Fruit fly (Drosophila melanogaster) whole organism, wandering third instar larva: ENCODE data around the gene CG46397.

Experiments
- Abd-B ChIP-seq: fragments of >200 bp; optimal IDR thresholded peaks from 2 replicates; lab custom pipeline; 2017; ENCODE audit warnings: missing biosample characterization, missing genetic modification characterization
- CG32264 ChIP-seq: fragments of 200-800 bp; sonication (Bioruptor generic); optimal IDR thresholded peaks from 2 replicates; lab custom pipeline; 2016; ENCODE audit warnings: missing biosample characterization, missing genetic modification characterization
- CG9705 ChIP-seq: fragments of 200-800 bp; sonication (Bioruptor generic); optimal IDR thresholded peaks from 2 replicates; lab custom pipeline; 2018; ENCODE audit warnings: missing biosample characterization, mild to moderate bottlenecking, missing genetic modification characterization
- CrebA ChIP-seq: fragments of 200-800 bp; sonication (Bioruptor generic); optimal IDR thresholded peaks from 2 replicates; lab custom pipeline; 2016; ENCODE audit warnings: missing biosample characterization, mild to moderate bottlenecking, missing genetic modification characterization, borderline replicate concordance
- Dfd ChIP-seq: fragments of >200 bp; optimal IDR thresholded peaks from 2 replicates; lab custom pipeline; 2017; ENCODE audit warnings: missing biosample characterization, missing genetic modification characterization
- Dif ChIP-seq: fragments of 200-275, 200-300 bp; sonication (Bioruptor generic); optimal IDR thresholded peaks from 2 replicates; lab custom pipeline; 2018; ENCODE audit warnings: missing biosample characterization, missing genetic modification characterization; ENCODE audit not compliant: partially characterized antibody
- GATAd ChIP-seq: sonication (Bioruptor generic); optimal IDR thresholded peaks from 2 replicates; lab custom pipeline; 2016; ENCODE audit warnings: missing biosample characterization, missing genetic modification characterization
- HLH106 ChIP-seq: fragments of 200-800 bp; optimal IDR thresholded peaks from 3 replicates; lab custom pipeline; 2019; ENCODE audit warnings: missing biosample characterization, mild to moderate bottlenecking, missing genetic modification characterization, moderate library complexity
- Hnf4 ChIP-seq: fragments of 200-800 bp; sonication (Bioruptor generic); optimal IDR thresholded peaks from 2 replicates; lab custom pipeline; 2016; ENCODE audit warnings: missing biosample characterization, mild to moderate bottlenecking, missing genetic modification characterization
- Hr78 ChIP-seq: fragments of >200 bp; optimal IDR thresholded peaks from 2 replicates; lab custom pipeline; 2017; ENCODE audit warnings: missing biosample characterization, missing genetic modification characterization
- Hr83 ChIP-seq: fragments of 200-300 bp; sonication (Bioruptor generic); optimal IDR thresholded peaks from 2 replicates; lab custom pipeline; 2016; ENCODE audit warnings: missing biosample characterization, mild to moderate bottlenecking, missing genetic modification characterization, moderate library complexity; ENCODE audit not compliant: poor library complexity, severe bottlenecking
- Jra ChIP-seq: sonication (Bioruptor generic); optimal IDR thresholded peaks from 2 replicates; lab custom pipeline; 2016; ENCODE audit warnings: missing biosample characterization, missing genetic modification characterization
- Mio ChIP-seq: sonication (Bioruptor generic); optimal IDR thresholded peaks from 2 replicates; lab custom pipeline; 2016; ENCODE audit warnings: missing biosample characterization, missing genetic modification characterization
- Myc ChIP-seq: fragments of >200 bp; optimal IDR thresholded peaks from 2 replicates; lab custom pipeline; 2017
- N ChIP-seq: fragments of >200 bp; optimal IDR thresholded peaks from 2 replicates; lab custom pipeline; 2018; ENCODE audit warnings: missing biosample characterization, missing external identifiers, missing genetic modification characterization
- OdsH ChIP-seq: fragments of 200-800 bp; sonication (Bioruptor generic); optimal IDR thresholded peaks from 2 replicates; lab custom pipeline; 2016; ENCODE audit warnings: missing biosample characterization, mild to moderate bottlenecking, missing genetic modification characterization
- Rel ChIP-seq, 2 experiments: fragments of 200-800 bp; sonication (Bioruptor generic) in 1 of 2; optimal IDR thresholded peaks; 2 replicates in 1 of 2; 3 replicates in 1 of 2; lab custom pipeline; 2016 to 2019; ENCODE audit warnings: mild to moderate bottlenecking in 2 of 2, missing biosample characterization in 2 of 2, missing genetic modification characterization in 2 of 2, moderate library complexity in 1 of 2
- Sp1 ChIP-seq: fragments of 200-800 bp; sonication (Bioruptor generic); optimal IDR thresholded peaks from 3 replicates; lab custom pipeline; 2019; ENCODE audit warnings: missing biosample characterization, mild to moderate bottlenecking, missing genetic modification characterization, moderate library complexity
- Vsx2 ChIP-seq: fragments of 200-300, 225-300 bp; sonication (Bioruptor generic); optimal IDR thresholded peaks from 2 replicates; lab custom pipeline; 2018; ENCODE audit warnings: missing biosample characterization, missing genetic modification characterization; ENCODE audit not compliant: partially characterized antibody
- br ChIP-seq: fragments of 200-800 bp; sonication (Bioruptor generic); optimal IDR thresholded peaks from 2 replicates; lab custom pipeline; 2016; ENCODE audit warnings: missing biosample characterization, missing genetic modification characterization
- brk ChIP-seq: fragments of 200-800 bp; sonication (Bioruptor generic); optimal IDR thresholded peaks from 2 replicates; lab custom pipeline; 2016; ENCODE audit warnings: missing biosample characterization, mild to moderate bottlenecking, missing genetic modification characterization
- dl ChIP-seq, 2 experiments: fragments of 175-275, 200-275 bp in 1 of 2; fragments of 200-275 bp in 1 of 2; sonication (Bioruptor generic); optimal IDR thresholded peaks; lab custom pipeline; 2018; ENCODE audit warnings: mild to moderate bottlenecking in 2 of 2, missing biosample characterization in 2 of 2, missing genetic modification characterization in 2 of 2, moderate library complexity in 2 of 2; ENCODE audit not compliant: partially characterized antibody in 2 of 2, insufficient read depth in 1 of 2
- dmrt93B ChIP-seq: fragments of 200-800 bp; sonication (Bioruptor generic); optimal IDR thresholded peaks from 2 replicates; lab custom pipeline; 2018; ENCODE audit warnings: missing biosample characterization, mild to moderate bottlenecking, missing genetic modification characterization
- dsf ChIP-seq: sonication (Bioruptor generic); optimal IDR thresholded peaks from 2 replicates; lab custom pipeline; 2016; ENCODE audit warnings: missing biosample characterization, missing genetic modification characterization, borderline replicate concordance
- ey ChIP-seq: fragments of 200-800 bp; sonication (Bioruptor generic); optimal IDR thresholded peaks from 2 replicates; lab custom pipeline; 2016; ENCODE audit warnings: missing biosample characterization, missing genetic modification characterization
- foxo ChIP-seq, 2 experiments: fragments of 200-800 bp; sonication (Bioruptor generic); optimal IDR thresholded peaks; 2 replicates in 1 of 2; 3 replicates in 1 of 2; lab custom pipeline; 2016 to 2017; ENCODE audit warnings: missing biosample characterization in 2 of 2, missing genetic modification characterization in 2 of 2
- fru ChIP-seq: fragments of 200-800 bp; sonication (Bioruptor generic); optimal IDR thresholded peaks from 3 replicates; lab custom pipeline; 2016; ENCODE audit warnings: missing biosample characterization, mild to moderate bottlenecking, missing genetic modification characterization
- h ChIP-seq: fragments of 200-800 bp; sonication (Bioruptor generic); optimal IDR thresholded peaks from 3 replicates; lab custom pipeline; 2016; ENCODE audit warnings: missing biosample characterization, mild to moderate bottlenecking, missing genetic modification characterization
- jim ChIP-seq: fragments of 175-275, 200-325 bp; sonication (Bioruptor generic); optimal IDR thresholded peaks from 2 replicates; lab custom pipeline; 2016; ENCODE audit warnings: missing biosample characterization, mild to moderate bottlenecking, missing genetic modification characterization
- lola ChIP-seq: fragments of >200 bp; optimal IDR thresholded peaks from 2 replicates; lab custom pipeline; 2017; ENCODE audit warnings: missing biosample characterization, missing genetic modification characterization
- pan ChIP-seq: fragments of >200 bp; optimal IDR thresholded peaks from 2 replicates; lab custom pipeline; 2017
- psq ChIP-seq: fragments of 200-800 bp; sonication (Bioruptor generic); optimal IDR thresholded peaks from 3 replicates; lab custom pipeline; 2017; ENCODE audit warnings: missing biosample characterization, mild to moderate bottlenecking, missing genetic modification characterization, moderate library complexity
- rgr ChIP-seq: fragments of 200-800 bp; sonication (Bioruptor generic); optimal IDR thresholded peaks from 3 replicates; lab custom pipeline; 2016; ENCODE audit warnings: missing biosample characterization, mild to moderate bottlenecking, missing genetic modification characterization
- sage ChIP-seq: fragments of 200-800 bp; sonication (Bioruptor generic); optimal IDR thresholded peaks from 2 replicates; lab custom pipeline; 2016; ENCODE audit warnings: missing biosample characterization, mild to moderate bottlenecking, missing genetic modification characterization
- sv ChIP-seq: fragments of 200-800 bp; sonication (Bioruptor generic); optimal IDR thresholded peaks from 3 replicates; lab custom pipeline; 2016; ENCODE audit warnings: missing biosample characterization, missing genetic modification characterization
- tai ChIP-seq: sonication (Bioruptor generic); optimal IDR thresholded peaks from 2 replicates; lab custom pipeline; 2016; ENCODE audit warnings: missing biosample characterization, missing genetic modification characterization
- usp ChIP-seq: fragments of >200 bp; optimal IDR thresholded peaks from 2 replicates; lab custom pipeline; 2017; ENCODE audit warnings: missing biosample characterization, missing genetic modification characterization
- woc ChIP-seq: sonication (Bioruptor generic); optimal IDR thresholded peaks from 2 replicates; lab custom pipeline; 2016; ENCODE audit warnings: missing biosample characterization, mild to moderate bottlenecking, missing genetic modification characterization

CG46397 gene

dm6 chr2L:8958046-8958497, 11.0 kb downstream of the CG46397 start:
- TF ChIP-seq tai (GFP tag; lab: Kevin White, UChicago) (peak; percentile 56), Vsx2 (GFP tag; lab: Kevin White, UChicago) (no peak), Abd-B (GFP tag; lab: Kevin White, UChicago) (no peak), rgr (GFP tag; lab: Kevin White, UChicago) (peak; percentile 80), ey (GFP tag; lab: Kevin White, UChicago) (peak; percentile 94), woc (GFP tag; lab: Kevin White, UChicago) (peak; percentile 13), lola (no peak), pan (no peak), GATAd (GFP tag; lab: Kevin White, UChicago) (no peak), dmrt93B (peak; percentile 40), foxo (GFP tag; optimal IDR thresholded peaks at IDR 0.05; lab: Kevin White, UChicago) (peak in 1 of 2 experiments; percentile 86), Sp1 (GFP tag; lab: Kevin White, UChicago) (no peak), N (GFP tag; lab: Kevin White, UChicago) (no peak), CG9705 (GFP tag; lab: Kevin White, UChicago) (peak; percentile 3), usp (GFP tag; lab: Kevin White, UChicago) (no peak), Hr83 (GFP tag; lab: Kevin White, UChicago) (peak; percentile 18), jim (GFP tag; lab: Kevin White, UChicago) (no peak), Hr78 (GFP tag; lab: Kevin White, UChicago) (no peak), sv (GFP tag; lab: Kevin White, UChicago) (peak; percentile 91), Myc (lab: Kevin White, UChicago) (no peak), dsf (GFP tag; lab: Kevin White, UChicago) (no peak), Hnf4 (peak; percentile 66), Jra (peak; percentile 27), sage (GFP tag; lab: Kevin White, UChicago) (no peak), brk (GFP tag; lab: Kevin White, UChicago) (peak; percentile 95), h (GFP tag; lab: Kevin White, UChicago) (peak; percentile 79), OdsH (GFP tag; lab: Kevin White, UChicago) (peak; percentile 77), CrebA (GFP tag; lab: Kevin White, UChicago) (peak; percentile 57), psq (GFP tag; lab: Kevin White, UChicago) (peak; percentile 87), Mio (no peak), dl (GFP tag; optimal IDR thresholded peaks at IDR 0.05; lab: Kevin White, UChicago; ENCODE audit: insufficient read depth in 1 of 2, partially characterized antibody in 2 of 2) (no peak), HLH106 (peak; percentile 56), Dfd (GFP tag; lab: Kevin White, UChicago) (no peak), Dif (no peak), br (GFP tag; lab: Kevin White, UChicago) (peak; percentile 55), Rel (GFP tag; optimal IDR thresholded peaks at IDR 0.05; lab: Kevin White, UChicago) (no peak), Rel (tag; optimal IDR thresholded peaks at IDR 0.05; lab: Kevin White, UChicago) (no peak), CG32264 (GFP tag; lab: Kevin White, UChicago) (no peak), fru (GFP tag; lab: Kevin White, UChicago) (peak; percentile 93)

- TF ChIP-seq sv (GFP tag; lab: Kevin White, UChicago), result no peak
- TF ChIP-seq Hr83 (GFP tag; lab: Kevin White, UChicago), result no peak
- TF ChIP-seq h (GFP tag; lab: Kevin White, UChicago), result no peak
- no peak for TF ChIP-seq HLH106
- TF ChIP-seq Sp1 (GFP tag; lab: Kevin White, UChicago), result no peak
- no peak for TF ChIP-seq Dif
- no peak for TF ChIP-seq foxo (GFP tag; optimal IDR thresholded peaks at IDR 0.05; lab: Kevin White, UChicago)
- no peak for TF ChIP-seq Jra
- no peak for TF ChIP-seq fru (GFP tag; lab: Kevin White, UChicago)
Observed at dm6 chr2L:8959001-8959461, 12.0 kb downstream of the CG46397 start, which contains the start of gene CG31886. CG31886 (minus strand) TSS chr2L:8959051.
